Worm (Caenorhabditis elegans) whole organism, dauer: Measurements from ENCODE around the gene C55C3.4.

ENCODE experiments used
- unc-62 ChIP-seq: sonication (generic microtip); optimal IDR thresholded peaks from 2 replicates; lab custom pipeline; 2017; ENCODE audit warnings: missing biosample characterization, missing genetic modification reagents, missing genetic modification characterization

C55C3.4 gene

ce11 chrIV:5650761-5651332, 27.1 kb downstream of the C55C3.4 start:
- no peak for TF ChIP-seq unc-62 (GFP tag; lab: Kevin White, UChicago)

- TF ChIP-seq unc-62 (GFP tag; lab: Kevin White, UChicago), result no peak
Observed at ce11 chrIV:5649073-5649583, 28.8 kb downstream of the C55C3.4 start, which contains the start of gene csn-5. Gene csn-5 (plus strand): TSS chrIV:5649533.

ce11 chrIV:5645514-5646052, 32.4 kb downstream of the C55C3.4 start, which contains the start of the genes srd-8 and B0547.2:
Gene srd-8 (minus strand): TSS chrIV:5645614.
Gene B0547.2 (plus strand): TSS chrIV:5646002.
- no peak for TF ChIP-seq unc-62 (GFP tag; lab: Kevin White, UChicago)

- TF ChIP-seq unc-62 (GFP tag; lab: Kevin White, UChicago), result no peak
Observed at ce11 chrIV:5635551-5635950, 42.4 kb downstream of the C55C3.4 start, which contains the start of gene srd-13. Gene srd-13 (minus strand): TSS chrIV:5635651.

ce11 chrIV:5632536-5632935, 45.4 kb downstream of the C55C3.4 start:
- no peak for TF ChIP-seq unc-62 (GFP tag; lab: Kevin White, UChicago)

- TF ChIP-seq unc-62 (GFP tag; lab: Kevin White, UChicago), result no peak
Observed at ce11 chrIV:5631628-5632027, 46.3 kb downstream of the C55C3.4 start, which contains the start of gene ttbk-8.2. Gene ttbk-8.2 (plus strand): TSS chrIV:5631928.

ce11 chrIV:5630156-5630555, 47.8 kb downstream of the C55C3.4 start, which contains the start of gene srd-12:
Gene srd-12 (minus strand): TSS chrIV:5630256.
- no peak for TF ChIP-seq unc-62 (GFP tag; lab: Kevin White, UChicago)

- TF ChIP-seq unc-62 (GFP tag; lab: Kevin White, UChicago), result no peak
Observed at ce11 chrIV:5627056-5627455, 50.9 kb downstream of the C55C3.4 start, which contains the start of gene srsx-14. Gene srsx-14 (minus strand): TSS chrIV:5627156.
